Fruit fly (Drosophila melanogaster) ovary, adult (tissue): Measurements from ENCODE around the gene if.

Experiments
- CG17801 ChIP-seq: fragments of 200-800 bp; optimal IDR thresholded peaks from 2 replicates; lab custom pipeline; 2019; ENCODE audit warnings: missing biosample characterization, mild to moderate bottlenecking, missing genetic modification characterization, moderate library complexity; ENCODE audit not compliant: partially characterized antibody

if gene

DNA sequence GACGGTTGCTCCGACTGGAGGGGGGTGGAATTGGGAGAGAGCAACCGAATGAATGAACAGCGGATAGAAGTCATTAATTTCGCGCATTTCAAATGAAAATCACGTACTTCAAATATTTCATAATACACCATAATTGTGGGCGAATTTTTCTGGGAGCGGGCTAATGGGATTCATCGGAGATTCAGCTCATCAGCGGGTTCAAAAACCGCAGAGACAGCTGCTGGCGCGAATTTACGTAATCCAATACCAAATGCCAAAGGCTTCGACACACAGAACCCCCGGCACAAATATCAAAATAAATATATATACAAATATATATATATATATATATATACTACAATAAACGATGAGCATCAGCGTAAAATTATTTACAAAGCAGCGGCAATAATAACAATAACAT, 66.6 kb downstream of the if start:
- no peak for TF ChIP-seq CG17801 (GFP tag; lab: Kevin White, UChicago)

DNA sequence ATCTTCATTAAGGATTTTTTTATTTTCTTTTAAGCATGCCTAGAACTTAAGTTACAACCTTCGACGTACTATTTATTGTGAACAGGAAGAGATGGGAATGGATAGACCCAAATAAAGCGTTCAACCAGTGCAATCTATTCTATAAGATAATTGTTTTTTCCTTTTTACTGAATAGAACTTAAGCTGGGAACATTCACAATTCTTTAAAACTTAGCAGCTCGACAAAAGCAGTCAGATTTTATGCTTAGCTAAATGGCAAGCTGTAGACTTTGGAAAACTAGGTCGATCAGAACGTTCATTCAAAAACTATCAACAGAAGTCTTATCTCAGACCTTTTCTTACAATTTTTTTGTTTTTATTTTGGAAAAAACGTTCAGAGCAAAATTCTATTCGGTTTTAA, 72.2 kb downstream of the if start, which contains the start of gene CG13008:
TSS of gene CG13008 (plus strand) at position 301 of the 400 bp plus-strand sequence.
- no peak for TF ChIP-seq CG17801 (GFP tag; lab: Kevin White, UChicago)

DNA sequence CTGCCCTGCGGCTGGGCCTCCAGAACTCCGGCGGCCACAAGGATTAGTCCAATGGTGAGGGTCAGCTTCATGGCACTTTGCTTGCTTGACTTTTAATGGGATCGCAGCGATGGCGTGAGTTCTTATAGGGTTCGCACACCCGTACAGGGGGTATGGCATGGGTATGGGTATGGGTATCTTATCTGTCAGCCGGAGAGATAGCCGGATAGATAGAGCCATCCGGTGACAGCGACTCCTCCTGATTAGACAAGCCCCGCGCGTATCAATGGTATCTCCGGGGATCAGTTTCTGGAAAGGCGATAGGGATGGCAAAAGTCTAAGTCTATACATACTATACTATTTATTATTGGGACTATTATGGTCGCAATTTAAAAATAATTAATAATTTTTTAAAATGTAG, 76.5 kb downstream of the if start, which contains the start of gene CG9672:
TSS of gene CG9672 (minus strand) at position 101 of the 400 bp plus-strand sequence.
- TF ChIP-seq CG17801 (GFP tag; lab: Kevin White, UChicago): no peak

DNA sequence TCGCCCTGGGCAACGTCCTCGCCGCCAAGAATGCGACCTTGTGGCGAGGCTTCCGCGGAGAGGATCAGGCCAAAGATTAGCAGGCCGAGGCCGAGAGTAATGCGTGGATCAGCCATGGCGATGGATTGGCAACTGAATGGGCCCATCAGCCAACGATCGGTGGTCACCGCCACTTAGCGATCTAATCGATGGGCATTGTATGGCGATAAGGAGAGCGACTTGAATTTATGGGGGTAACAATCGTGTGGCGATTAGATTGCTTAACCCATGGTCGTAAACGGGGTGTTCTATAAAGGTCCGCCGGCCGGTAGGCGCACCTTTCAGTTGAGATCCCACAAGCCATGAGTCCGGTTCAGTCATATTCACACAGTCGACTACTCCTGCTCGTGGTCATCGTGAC, 79.5 kb downstream of the if start, which contains the start of the genes CG9673 and CG4653:
TSS of gene CG9673 (minus strand) at position 138 of the 400 bp plus-strand sequence.
TSS of gene CG4653 (plus strand) at position 335 of the 400 bp plus-strand sequence.
- TF ChIP-seq CG17801 (GFP tag; lab: Kevin White, UChicago): no peak
